Fruit fly (Drosophila melanogaster) whole organism, embryonic: ENCODE measurements around the gene Klp68D.

Experiments used
- CG10274 ChIP-seq: fragments of 200-800 bp; sonication (Bioruptor generic); optimal IDR thresholded peaks from 3 replicates; lab custom pipeline; 2017; ENCODE audit warnings: missing biosample characterization, mild to moderate bottlenecking, missing genetic modification characterization
- CG12219 ChIP-seq: fragments of 200-800 bp; sonication (Bioruptor generic); optimal IDR thresholded peaks from 3 replicates; lab custom pipeline; 2018; ENCODE audit warnings: missing biosample characterization, mild to moderate bottlenecking, missing genetic modification characterization
- CG13424 ChIP-seq: fragments of 200-800 bp; sonication (Bioruptor generic); optimal IDR thresholded peaks from 2 replicates; lab custom pipeline; 2019; ENCODE audit warnings: missing biosample characterization, mild to moderate bottlenecking, missing genetic modification characterization, moderate library complexity
- CG1529 ChIP-seq: fragments of 200-800 bp; sonication (Bioruptor generic); optimal IDR thresholded peaks from 3 replicates; lab custom pipeline; 2018; ENCODE audit warnings: missing biosample characterization, missing genetic modification characterization
- CG16815 ChIP-seq: fragments of 200-800 bp; sonication (Bioruptor generic); optimal IDR thresholded peaks from 3 replicates; lab custom pipeline; 2017; ENCODE audit warnings: missing biosample characterization, mild to moderate bottlenecking, missing genetic modification characterization
- CG18011 ChIP-seq: fragments of 200-800 bp; sonication (Bioruptor generic); optimal IDR thresholded peaks from 2 replicates; lab custom pipeline; 2017; ENCODE audit warnings: missing biosample characterization, missing genetic modification characterization, mild to moderate bottlenecking, moderate library complexity, missing genotype
- CG2199 ChIP-seq: fragments of 200-800 bp; sonication (Bioruptor generic); IDR thresholded peaks from 3 replicates; pipeline ENCODE4 v1.3.6; 2022; ENCODE audit warnings: missing biosample characterization, missing genetic modification characterization
- CG31365 ChIP-seq: fragments of 200-800 bp; sonication (Bioruptor generic); optimal IDR thresholded peaks from 2 replicates; lab custom pipeline; 2018; ENCODE audit warnings: missing biosample characterization, mild to moderate bottlenecking, missing genetic modification characterization
- CG32532 ChIP-seq: fragments of 200-800 bp; sonication (Bioruptor generic); IDR thresholded peaks from 2 replicates; pipeline ENCODE4 v1.3.6; 2022; ENCODE audit warnings: missing biosample characterization, missing genetic modification characterization
- CG33213 ChIP-seq: fragments of 200-800 bp; sonication (Bioruptor generic); optimal IDR thresholded peaks from 3 replicates; lab custom pipeline; 2016; ENCODE audit warnings: missing biosample characterization, missing genetic modification characterization
- CG4404 ChIP-seq: fragments of 200-800 bp; sonication (Bioruptor generic); IDR thresholded peaks from 2 replicates; pipeline ENCODE4 v1.3.6; 2022; ENCODE audit warnings: missing biosample characterization, missing genetic modification characterization
- CG6813 ChIP-seq: fragments of 200-800 bp; sonication (Bioruptor generic); optimal IDR thresholded peaks from 2 replicates; lab custom pipeline; 2017; ENCODE audit warnings: missing biosample characterization, missing genetic modification characterization, mild to moderate bottlenecking, moderate library complexity, missing genetic modification reagents
- CG9437 ChIP-seq: fragments of 200-800 bp; sonication (Bioruptor generic); optimal IDR thresholded peaks from 2 replicates; lab custom pipeline; 2018; ENCODE audit warnings: missing biosample characterization, mild to moderate bottlenecking, missing genetic modification characterization
- CoRest ChIP-seq: fragments of 200-800 bp; sonication (Bioruptor generic); optimal IDR thresholded peaks from 3 replicates; lab custom pipeline; 2018; ENCODE audit warnings: missing biosample characterization, mild to moderate bottlenecking, missing genetic modification characterization, moderate library complexity
- Dad ChIP-seq: fragments of 200-800 bp; sonication (Bioruptor generic); optimal IDR thresholded peaks from 3 replicates; lab custom pipeline; 2016; ENCODE audit warnings: missing biosample characterization, missing genetic modification characterization
- Dll ChIP-seq: fragments of 200-800 bp; sonication (Bioruptor generic); IDR thresholded peaks from 4 replicates; pipeline ENCODE4 v1.3.6; 2022; ENCODE audit warnings: missing biosample characterization, missing genetic modification characterization; ENCODE audit not compliant: partially characterized antibody
- Elba2 ChIP-seq: fragments of 200-800 bp; sonication (Bioruptor generic); optimal IDR thresholded peaks from 3 replicates; lab custom pipeline; 2016; ENCODE audit warnings: missing biosample characterization, missing genetic modification characterization
- H2.0 ChIP-seq: fragments of 200-800 bp; sonication (Bioruptor generic); IDR thresholded peaks from 2 replicates; pipeline ENCODE4 v1.3.6; 2022; ENCODE audit warnings: missing biosample characterization, missing genetic modification characterization
- HLH3B ChIP-seq: fragments of 200-800 bp; sonication (Bioruptor generic); IDR thresholded peaks from 2 replicates; pipeline ENCODE4 v1.3.6; 2022; ENCODE audit warnings: missing biosample characterization, missing genetic modification characterization
- Hand ChIP-seq: fragments of 200-800 bp; sonication (Bioruptor generic); optimal IDR thresholded peaks from 2 replicates; lab custom pipeline; 2017; ENCODE audit warnings: mild to moderate bottlenecking, missing biosample characterization, missing genetic modification reagents, missing genetic modification characterization
- Hmr ChIP-seq: fragments of 200-800 bp; sonication (Bioruptor generic); optimal IDR thresholded peaks from 3 replicates; lab custom pipeline; 2017; ENCODE audit warnings: mild to moderate bottlenecking, missing biosample characterization, missing genetic modification reagents, missing genetic modification characterization
- Kr ChIP-seq: fragments of 200-800 bp; sonication (Bioruptor generic); optimal IDR thresholded peaks from 2 replicates; lab custom pipeline; 2017; ENCODE audit warnings: missing biosample characterization, mild to moderate bottlenecking, missing genetic modification characterization
- Myb ChIP-seq: fragments of 200-800 bp; sonication (Bioruptor generic); optimal IDR thresholded peaks from 2 replicates; lab custom pipeline; 2016; ENCODE audit warnings: missing biosample characterization, missing genetic modification characterization
- PHDP ChIP-seq: fragments of 200-800 bp; sonication (Bioruptor generic); optimal IDR thresholded peaks from 3 replicates; lab custom pipeline; 2018; ENCODE audit warnings: missing biosample characterization, mild to moderate bottlenecking, missing genetic modification characterization, moderate library complexity
- Rx ChIP-seq: fragments of 200-800 bp; sonication (Bioruptor generic); IDR thresholded peaks from 2 replicates; pipeline ENCODE4 v1.3.6; 2022; ENCODE audit warnings: missing biosample characterization, missing genetic modification characterization
- Scr ChIP-seq: fragments of 200-800 bp; sonication (Bioruptor generic); IDR thresholded peaks from 2 replicates; pipeline ENCODE4 v1.3.6; 2022; ENCODE audit warnings: missing biosample characterization, missing genetic modification characterization; ENCODE audit not compliant: partially characterized antibody
- Stat92E ChIP-seq, 3 experiments: fragments of >200 bp in 2 of 3; fragments of 200-800 bp in 1 of 3; sonication (Bioruptor generic) in 1 of 3; optimal IDR thresholded peaks; 2 replicates each; lab custom pipeline; 2017 to 2019; ENCODE audit warnings: missing biosample characterization in 3 of 3, missing genetic modification characterization in 3 of 3, mild to moderate bottlenecking in 1 of 3, moderate library complexity in 1 of 3
- TFAM ChIP-seq: fragments of 200-800 bp; sonication (Bioruptor generic); optimal IDR thresholded peaks from 2 replicates; lab custom pipeline; 2017; ENCODE audit warnings: missing biosample characterization, missing genetic modification characterization, inconsistent platforms
- bab2 ChIP-seq: fragments of 200-800 bp; sonication (Bioruptor generic); optimal IDR thresholded peaks from 2 replicates; lab custom pipeline; 2016; ENCODE audit warnings: missing biosample characterization, missing genetic modification characterization
- br ChIP-seq: fragments of >200 bp; optimal IDR thresholded peaks from 2 replicates; lab custom pipeline; 2017
- dmrt11E ChIP-seq: fragments of 200-800 bp; sonication (Bioruptor generic); optimal IDR thresholded peaks from 3 replicates; lab custom pipeline; 2018; ENCODE audit warnings: missing biosample characterization, mild to moderate bottlenecking, missing genetic modification characterization, moderate library complexity
- dmrt99B ChIP-seq: fragments of 200-800 bp; sonication (Bioruptor generic); optimal IDR thresholded peaks from 2 replicates; lab custom pipeline; 2018; ENCODE audit warnings: missing biosample characterization, mild to moderate bottlenecking, missing genetic modification characterization, moderate library complexity
- dysf ChIP-seq: fragments of 200-800 bp; sonication (Bioruptor generic); IDR thresholded peaks from 3 replicates; pipeline ENCODE4 v1.3.6; 2022; ENCODE audit warnings: missing biosample characterization, missing genetic modification characterization
- fd96Cb ChIP-seq: fragments of 200-800 bp; sonication (Bioruptor generic); optimal IDR thresholded peaks from 2 replicates; lab custom pipeline; 2018; ENCODE audit warnings: missing biosample characterization, mild to moderate bottlenecking, missing genetic modification characterization, moderate library complexity
- gce ChIP-seq: fragments of 200-800 bp; sonication (Bioruptor generic); IDR thresholded peaks from 3 replicates; pipeline ENCODE4 v1.3.6; 2022; ENCODE audit warnings: missing biosample characterization, missing genetic modification characterization
- gem ChIP-seq: fragments of 200-800 bp; sonication (Bioruptor generic); optimal IDR thresholded peaks from 2 replicates; lab custom pipeline; 2019; ENCODE audit warnings: missing biosample characterization, mild to moderate bottlenecking, missing genetic modification characterization, moderate library complexity
- gfzf ChIP-seq: fragments of 200-800 bp; sonication (Bioruptor generic); optimal IDR thresholded peaks from 2 replicates; lab custom pipeline; 2016; ENCODE audit warnings: missing biosample characterization, mild to moderate bottlenecking, missing genetic modification characterization, moderate library complexity
- gt ChIP-seq: fragments of 200-800 bp; sonication (Bioruptor generic); IDR thresholded peaks from 2 replicates; pipeline ENCODE4 v1.3.6; 2022; ENCODE audit warnings: missing biosample characterization, missing genetic modification characterization
- hbn ChIP-seq: fragments of 200-800 bp; sonication (Bioruptor generic); IDR thresholded peaks from 2 replicates; pipeline ENCODE4 v1.3.6; 2022; ENCODE audit warnings: missing biosample characterization, missing genetic modification characterization; ENCODE audit not compliant: partially characterized antibody
- hkb ChIP-seq, 2 experiments: fragments of 200-800 bp in 1 of 2; fragments of >200 bp in 1 of 2; sonication (Bioruptor generic) in 1 of 2; IDR thresholded peaks in 1 of 2; optimal IDR thresholded peaks in 1 of 2; 2 replicates each; pipeline versions ENCODE4 v1.3.6 to Lab custom; 2017 to 2022; ENCODE audit warnings: missing biosample characterization in 1 of 2, missing genetic modification characterization in 1 of 2
- hth ChIP-seq: fragments of >200 bp; optimal IDR thresholded peaks from 2 replicates; lab custom pipeline; 2017; ENCODE audit warnings: inconsistent platforms
- klu ChIP-seq: fragments of 200-800 bp; sonication (Bioruptor generic); IDR thresholded peaks from 2 replicates; pipeline ENCODE4 v1.3.6; 2022; ENCODE audit warnings: missing biosample characterization, missing genetic modification characterization
- lmd ChIP-seq: fragments of 200-800 bp; sonication (Bioruptor generic); IDR thresholded peaks from 2 replicates; pipeline ENCODE4 v1.3.6; 2022; ENCODE audit warnings: missing biosample characterization, missing genetic modification characterization
- mam ChIP-seq: fragments of 200-800 bp; sonication (Bioruptor generic); optimal IDR thresholded peaks from 3 replicates; lab custom pipeline; 2016; ENCODE audit warnings: missing biosample characterization, missing genetic modification characterization
- nau ChIP-seq: fragments of 200-800 bp; sonication (Bioruptor generic); optimal IDR thresholded peaks from 3 replicates; lab custom pipeline; 2017; ENCODE audit warnings: missing biosample characterization, mild to moderate bottlenecking, missing genetic modification characterization, missing genetic modification reagents
- nmo ChIP-seq: fragments of 200-800 bp; sonication (Bioruptor generic); optimal IDR thresholded peaks from 2 replicates; lab custom pipeline; 2018; ENCODE audit warnings: missing biosample characterization, mild to moderate bottlenecking, missing genetic modification characterization, moderate library complexity
- pita ChIP-seq: fragments of 200-800 bp; sonication (Bioruptor generic); optimal IDR thresholded peaks from 2 replicates; lab custom pipeline; 2017; ENCODE audit warnings: missing biosample characterization, mild to moderate bottlenecking, missing genetic modification characterization
- tgo ChIP-seq: fragments of 200-800 bp; sonication (Bioruptor generic); IDR thresholded peaks from 3 replicates; pipeline ENCODE4 v1.3.6; 2022; ENCODE audit warnings: missing biosample characterization, missing genetic modification characterization

Klp68D gene

dm6 chr3L:11819639-11820456 is 24.4 kb downstream of the Klp68D start (continued):
- TF ChIP-seq Elba2 (GFP tag; lab: Kevin White, UChicago) (peak; percentile 71), Stat92E (GFP tag; optimal IDR thresholded peaks at IDR 0.05; lab: Kevin White, UChicago) (peak in 1 of 3 experiments; percentile 36), PHDP (tag; lab: Kevin White, UChicago) (peak; percentile 44), CG12219 (GFP tag; lab: Kevin White, UChicago) (peak; percentile 34), CG16815 (GFP tag; lab: Kevin White, UChicago) (no peak), dysf (GFP tag; lab: Robert Waterston, UW) (peak; percentile 26; the same call in 1 of the 3 replicates), CG6813 (no peak), Dll (GFP tag; lab: Robert Waterston, UW) (peak; percentile 60; the same call in 1 of the 4 replicates), CG4404 (GFP tag; lab: Robert Waterston, UW) (no peak), gem (tag; lab: Kevin White, UChicago) (no peak), CoRest (tag; lab: Kevin White, UChicago) (peak; percentile 16), nmo (GFP tag; lab: Kevin White, UChicago) (peak; percentile 26), dmrt11E (tag; lab: Kevin White, UChicago) (no peak), CG9437 (peak; percentile 13), CG13424 (tag; lab: Kevin White, UChicago) (peak; percentile 57), Dad (GFP tag; lab: Kevin White, UChicago) (no peak), CG18011 (GFP tag; lab: Kevin White, UChicago) (no peak), tgo (GFP tag; lab: Robert Waterston, UW) (peak; percentile 44; the same call in 1 of the 3 replicates), Myb (GFP tag; lab: Kevin White, UChicago) (no peak), lmd (GFP tag; lab: Robert Waterston, UW) (peak; percentile 16; the same call in 1 of the 2 replicates), br (no peak), CG10274 (GFP tag; lab: Kevin White, UChicago) (no peak), nau (GFP tag; lab: Kevin White, UChicago) (peak; percentile 11), Hmr (GFP tag; lab: Kevin White, UChicago) (peak; percentile 29), Scr (GFP tag; lab: Robert Waterston, UW) (peak; percentile 19; the same call in 1 of the 2 replicates), CG33213 (GFP tag; lab: Kevin White, UChicago) (no peak), Rx (GFP tag; lab: Robert Waterston, UW) (no peak), hbn (no peak), gce (GFP tag; lab: Robert Waterston, UW) (peak; percentile 58; the same call in 1 of the 3 replicates), pita (GFP tag; lab: Kevin White, UChicago) (no peak), bab2 (GFP tag; lab: Kevin White, UChicago) (no peak), mam (GFP tag; lab: Kevin White, UChicago) (peak; percentile 47), Kr (GFP tag; lab: Kevin White, UChicago) (no peak), TFAM (GFP tag; lab: Kevin White, UChicago) (no peak), dmrt99B (no peak), Hand (GFP tag; lab: Kevin White, UChicago) (peak; percentile 25), H2.0 (GFP tag; lab: Robert Waterston, UW) (peak; percentile 54; the same call in 1 of the 2 replicates), CG31365 (tag; lab: Kevin White, UChicago) (peak; percentile 4), fd96Cb (no peak), CG2199 (GFP tag; lab: Robert Waterston, UW) (peak; percentile 74; the same call in 2 of the 3 replicates), gfzf (GFP tag; lab: Kevin White, UChicago) (no peak), gt (GFP tag; lab: Robert Waterston, UW) (no peak), CG32532 (GFP tag; lab: Robert Waterston, UW) (peak; percentile 72; the same call in 1 of the 2 replicates), HLH3B (GFP tag; lab: Robert Waterston, UW) (peak; percentile 42; the same call in 1 of the 2 replicates), hkb (optimal IDR thresholded peaks at IDR 0.05; lab: Kevin White, UChicago) (no peak), hkb (GFP tag; IDR thresholded peaks at IDR 0.05; lab: Robert Waterston, UW) (peak; percentile 44; the same call in 1 of the 2 replicates), klu (GFP tag; lab: Robert Waterston, UW) (no peak), CG1529 (GFP tag; lab: Kevin White, UChicago) (no peak), hth (lab: Kevin White, UChicago) (no peak)
